Fruit fly (Drosophila melanogaster): Measurements from ENCODE around the gene COX8.

COX8 gene

dm6 chr3L:21568848-21569372, 29.7 kb upstream of the COX8 start, which contains the start of the genes CRIF and SMC5 (continued):
- TF ChIP-seq zfh1 (GFP tag; IDR thresholded peaks at IDR 0.05) (peak; percentile 52; the same call in 1 of the 3 replicates), Xrp1 (GFP tag; IDR thresholded peaks at IDR 0.05) (peak; percentile 48; the same call in 1 of the 2 replicates), salm (tag; optimal IDR thresholded peaks at IDR 0.05) (no peak), B-H2 (GFP tag; optimal IDR thresholded peaks at IDR 0.05) (peak; percentile 76), CG3163 (GFP tag; optimal IDR thresholded peaks at IDR 0.05) (peak; percentile 34), Camta (GFP tag; optimal IDR thresholded peaks at IDR 0.05) (peak; percentile 54), CG14014 (GFP tag; IDR thresholded peaks at IDR 0.05) (peak; percentile 52; the same call in 1 of the 2 replicates), CG15514 (GFP tag; optimal IDR thresholded peaks at IDR 0.05) (peak; percentile 55), Sin3A (optimal IDR thresholded peaks at IDR 0.05) (peak; percentile 35), vfl (GFP tag; optimal IDR thresholded peaks at IDR 0.05) (peak; percentile 46), hth (optimal IDR thresholded peaks at IDR 0.05) (no peak), CG12219 (GFP tag; optimal IDR thresholded peaks at IDR 0.05) (no peak), CG31365 (tag; optimal IDR thresholded peaks at IDR 0.05) (no peak), dm (GFP tag; optimal IDR thresholded peaks at IDR 0.05) (peak; percentile 33), cato (GFP tag; optimal IDR thresholded peaks at IDR 0.05; ENCODE audit: borderline replicate concordance) (no peak), CG4707 (GFP tag; optimal IDR thresholded peaks at IDR 0.05) (no peak), CG12155 (GFP tag; optimal IDR thresholded peaks at IDR 0.05) (peak; percentile 70), gfzf (GFP tag; optimal IDR thresholded peaks at IDR 0.05) (peak; percentile 18), Eip74EF (GFP tag; optimal IDR thresholded peaks at IDR 0.05) (no peak), dmrt11E (tag; optimal IDR thresholded peaks at IDR 0.05) (peak; percentile 69), CG42726 (GFP tag; IDR thresholded peaks at IDR 0.05; ENCODE audit: partially characterized antibody) (no peak), CG7963 (GFP tag; IDR thresholded peaks at IDR 0.05; ENCODE audit: partially characterized antibody) (no peak), CG10431 (GFP tag; optimal IDR thresholded peaks at IDR 0.05) (no peak), CG16815 (GFP tag; optimal IDR thresholded peaks at IDR 0.05) (peak; percentile 54), pita (GFP tag; optimal IDR thresholded peaks at IDR 0.05) (no peak), Sry-δ (GFP tag; optimal IDR thresholded peaks at IDR 0.05) (peak; percentile 87), CG5953 (GFP tag; IDR thresholded peaks at IDR 0.05) (no peak), Hmx (GFP tag; optimal IDR thresholded peaks at IDR 0.05) (peak; percentile 46), rib (GFP tag; IDR thresholded peaks at IDR 0.05) (no peak), dati (GFP tag; IDR thresholded peaks at IDR 0.05) (no peak), ewg (GFP tag; optimal IDR thresholded peaks at IDR 0.05) (no peak), lmd (GFP tag; IDR thresholded peaks at IDR 0.05) (no peak; the same call in 1 of the 2 replicates), GATAe (GFP tag; conservative IDR thresholded peaks at IDR 0.05) (no peak; the same call in 1 of the 2 replicates), jigr1 (GFP tag; IDR thresholded peaks at IDR 0.05) (peak; percentile 39; the same call in 1 of the 3 replicates), CG16779 (GFP tag; IDR thresholded peaks at IDR 0.05) (no peak), Lpt (GFP tag; optimal IDR thresholded peaks at IDR 0.05) (no peak), scrt (GFP tag; optimal IDR thresholded peaks at IDR 0.05) (no peak), h (optimal IDR thresholded peaks at IDR 0.05) (no peak), Optix (GFP tag; IDR thresholded peaks at IDR 0.05) (no peak), CG2678 (tag; optimal IDR thresholded peaks at IDR 0.05) (no peak), Xbp1 (GFP tag; optimal IDR thresholded peaks at IDR 0.05) (peak; percentile 81), CG13123 (GFP tag; optimal IDR thresholded peaks at IDR 0.05) (no peak), ro (GFP tag; IDR thresholded peaks at IDR 0.05) (no peak), Dfd (GFP tag; optimal IDR thresholded peaks at IDR 0.05) (no peak), fd102C (GFP tag; optimal IDR thresholded peaks at IDR 0.05) (no peak), Bgb (GFP tag; IDR thresholded peaks at IDR 0.05; ENCODE audit: partially characterized antibody) (no peak), sens-2 (GFP tag; IDR thresholded peaks at IDR 0.05) (no peak), NK7.1 (GFP tag; optimal IDR thresholded peaks at IDR 0.05) (peak; percentile 52), unpg (GFP tag; optimal IDR thresholded peaks at IDR 0.05) (peak; percentile 58), chif (GFP tag; optimal IDR thresholded peaks at IDR 0.05) (peak; percentile 51 to 70), CG11456 (GFP tag; IDR thresholded peaks at IDR 0.05) (no peak)

Data from whole organism, embryonic.